Fruit fly (Drosophila melanogaster): ENCODE measurements around the gene CG32176.
A peak's percentile ranks its signal among the peaks of the same experiment; 100 is the strongest.

Gene CG32176

DNA sequence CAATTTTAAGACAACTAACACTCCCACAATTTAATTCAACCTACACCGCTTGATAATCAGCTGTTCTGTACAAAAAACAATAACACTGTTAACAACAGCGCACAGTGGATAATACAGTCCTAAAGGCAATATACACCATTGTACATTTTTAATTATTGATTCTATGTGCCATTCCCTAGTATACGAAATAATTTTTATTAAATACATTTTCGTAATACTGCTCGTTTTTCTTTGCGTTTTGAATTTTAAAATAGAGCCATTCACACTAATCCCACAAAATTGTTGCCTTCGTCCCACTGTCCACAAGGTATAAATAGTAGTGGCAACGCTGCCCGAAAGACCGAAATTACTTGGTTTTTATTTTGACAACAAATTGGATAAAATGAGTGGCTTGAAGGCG is at the start of gene CG32176, which contains the start of gene Coq4 (continued):
- TF ChIP-seq Lpt (GFP tag; optimal IDR thresholded peaks at IDR 0.05) = peak; percentile 96
- peak; percentile 89 for TF ChIP-seq CG6276 (GFP tag; optimal IDR thresholded peaks at IDR 0.05)
- TF ChIP-seq Sox102F (GFP tag; optimal IDR thresholded peaks at IDR 0.05) = peak; percentile 98
- peak; percentile 98 for TF ChIP-seq lz (GFP tag; optimal IDR thresholded peaks at IDR 0.05)
- peak; percentile 99 for TF ChIP-seq Hr39 (GFP tag; optimal IDR thresholded peaks at IDR 0.05)
- peak; percentile 97 for TF ChIP-seq CG6163 (GFP tag; IDR thresholded peaks at IDR 0.05)
- peak; percentile 93 for TF ChIP-seq dac (GFP tag; optimal IDR thresholded peaks at IDR 0.05)
- peak; percentile 96 for TF ChIP-seq CG7368 (GFP tag; optimal IDR thresholded peaks at IDR 0.05)

DNA sequence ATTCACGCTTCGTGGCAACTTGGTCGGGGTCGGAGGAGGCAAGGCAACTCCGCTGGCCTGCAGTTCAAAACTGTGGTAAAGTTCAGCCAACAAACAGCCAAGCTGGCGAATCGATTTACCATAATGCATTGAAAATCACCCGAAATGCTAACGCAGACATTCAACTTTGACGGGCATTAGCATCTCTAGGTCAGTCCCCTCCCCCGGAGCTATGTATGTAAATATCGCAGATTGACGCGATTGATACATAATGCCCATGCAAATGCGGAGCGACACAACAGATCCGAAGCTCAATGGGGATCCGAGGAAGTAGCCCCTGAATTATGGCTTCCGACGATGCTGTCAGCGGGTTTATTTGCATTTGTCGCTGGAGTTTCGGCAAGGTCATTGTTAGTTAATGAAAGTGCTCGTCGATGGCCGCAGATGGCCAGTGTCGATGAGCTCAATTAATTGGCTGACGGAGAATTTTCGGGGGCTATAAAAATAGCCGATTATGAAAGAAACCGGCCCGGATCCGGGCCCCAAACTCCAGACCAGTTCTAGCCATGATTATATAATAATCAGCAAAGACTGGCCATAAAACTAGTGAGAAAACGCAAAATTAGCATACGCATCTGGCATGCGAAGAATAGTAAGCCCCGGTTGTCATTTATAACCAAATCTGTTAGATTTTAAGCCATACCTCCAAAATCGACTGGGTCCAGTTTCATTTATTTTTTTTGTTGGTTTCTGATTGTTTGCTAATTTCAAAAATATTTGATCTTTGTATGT is 46.9 kb upstream of the CG32176 start:
- TF ChIP-seq Hr38 (GFP tag; optimal IDR thresholded peaks at IDR 0.05) = no peak
- no peak for TF ChIP-seq CG6854 (GFP tag; optimal IDR thresholded peaks at IDR 0.05)
- no peak for TF ChIP-seq achi (GFP tag; optimal IDR thresholded peaks at IDR 0.05)

DNA sequence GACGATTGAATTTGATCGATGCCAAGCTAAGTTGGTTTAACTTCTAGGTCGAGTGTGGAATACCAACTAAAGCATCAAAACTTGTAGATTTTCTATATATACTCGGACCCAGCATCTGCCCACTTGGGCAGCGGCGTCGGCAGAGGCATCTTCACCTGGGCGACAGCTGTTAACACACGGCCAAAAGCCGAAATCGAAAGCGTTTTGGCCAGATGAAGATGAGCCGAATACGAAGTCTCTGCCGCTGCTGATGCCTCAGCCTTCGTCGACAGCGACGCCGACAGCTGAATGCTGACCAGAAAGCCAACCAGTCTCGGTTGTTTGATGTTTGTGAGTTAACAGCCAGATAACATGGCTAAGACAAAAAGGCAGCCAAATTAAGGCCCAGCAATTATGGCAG is 44.8 kb upstream of the CG32176 start, which contains the start of gene CG13731:
TSS of gene CG13731 (minus strand) at position 62 of the 400 bp plus-strand sequence.
- TF ChIP-seq vri (GFP tag; optimal IDR thresholded peaks at IDR 0.05) (no peak), Eip93F (GFP tag; optimal IDR thresholded peaks at IDR 0.05) (no peak), CG6808 (GFP tag; optimal IDR thresholded peaks at IDR 0.05) (no peak), CG3919 (GFP tag; optimal IDR thresholded peaks at IDR 0.05) (no peak), fd59A (GFP tag; optimal IDR thresholded peaks at IDR 0.05) (no peak), svp (GFP tag) (no peak), CG32006 (GFP tag; optimal IDR thresholded peaks at IDR 0.05) (no peak), eg (GFP tag; IDR thresholded peaks at IDR 0.05) (no peak), Blimp-1 (GFP tag; optimal IDR thresholded peaks at IDR 0.05) (no peak), Sox14 (GFP tag; optimal IDR thresholded peaks at IDR 0.05) (no peak)

DNA sequence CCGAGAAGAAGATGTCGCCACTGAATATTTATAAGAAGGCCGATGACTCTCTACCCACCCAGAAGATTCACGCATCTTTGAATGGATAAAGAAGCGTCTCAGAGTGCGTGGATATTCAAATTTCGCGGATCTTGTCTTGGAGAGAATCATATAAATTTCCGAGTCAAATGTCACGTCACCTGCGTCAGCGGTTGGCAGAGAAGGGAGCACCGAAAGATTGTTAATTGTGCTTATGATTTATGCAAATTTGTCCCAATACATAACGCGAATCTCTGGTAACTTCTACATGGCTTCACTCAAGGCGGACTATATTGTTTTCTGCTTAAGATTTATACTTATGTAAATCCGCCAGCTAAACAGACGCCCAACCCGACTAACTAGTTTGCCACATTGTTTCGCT is 42.5 kb upstream of the CG32176 start:
- no peak for TF ChIP-seq dac (GFP tag; optimal IDR thresholded peaks at IDR 0.05)

DNA sequence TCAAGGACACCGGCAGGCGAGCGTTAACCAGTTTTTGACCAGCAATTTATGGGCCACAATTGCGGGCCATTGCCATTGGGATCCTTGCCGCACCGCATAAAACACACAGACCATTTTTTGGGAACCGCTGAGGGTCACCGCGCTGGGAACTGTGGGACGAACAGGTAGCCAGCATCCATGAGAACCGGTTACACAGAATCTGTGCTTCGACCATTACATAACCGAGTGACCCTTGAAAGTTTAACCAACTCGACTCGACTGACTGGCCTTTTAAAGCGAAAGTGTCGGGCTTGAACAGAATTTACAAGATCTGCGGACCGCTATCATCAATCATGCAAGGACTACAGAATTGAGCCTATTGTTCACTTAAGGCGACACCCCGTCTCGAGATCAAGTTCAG is 41.3 kb upstream of the CG32176 start:
- peak; percentile 27 for TF ChIP-seq svp (GFP tag)
- TF ChIP-seq Blimp-1 (GFP tag; optimal IDR thresholded peaks at IDR 0.05) = peak; percentile 70
- TF ChIP-seq vri (GFP tag; optimal IDR thresholded peaks at IDR 0.05) = peak; percentile 87
- TF ChIP-seq Lpt (GFP tag; optimal IDR thresholded peaks at IDR 0.05) = no peak
- TF ChIP-seq Eip78C (GFP tag) = peak; percentile 23

DNA sequence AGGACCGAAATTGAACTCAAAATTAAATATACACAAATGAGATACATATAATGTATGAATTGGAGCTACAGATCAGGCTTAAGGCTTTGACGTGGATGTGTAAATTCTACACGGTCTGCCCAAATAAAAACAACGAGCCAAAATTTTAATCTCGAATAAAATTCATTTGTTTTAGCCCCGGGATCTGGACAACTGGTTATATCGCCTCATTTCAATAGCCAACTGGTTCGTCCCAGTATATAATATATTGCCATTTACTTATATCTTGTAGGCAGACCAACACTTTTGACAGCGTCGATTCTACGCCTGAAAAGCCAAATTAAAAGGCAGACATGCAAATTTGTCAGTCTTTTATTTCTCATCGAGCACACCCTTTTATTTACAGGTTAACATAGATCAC is 40.6 kb upstream of the CG32176 start:
- TF ChIP-seq Eip78C (GFP tag) (peak; percentile 6), Met (GFP tag; optimal IDR thresholded peaks at IDR 0.05) (no peak)

DNA sequence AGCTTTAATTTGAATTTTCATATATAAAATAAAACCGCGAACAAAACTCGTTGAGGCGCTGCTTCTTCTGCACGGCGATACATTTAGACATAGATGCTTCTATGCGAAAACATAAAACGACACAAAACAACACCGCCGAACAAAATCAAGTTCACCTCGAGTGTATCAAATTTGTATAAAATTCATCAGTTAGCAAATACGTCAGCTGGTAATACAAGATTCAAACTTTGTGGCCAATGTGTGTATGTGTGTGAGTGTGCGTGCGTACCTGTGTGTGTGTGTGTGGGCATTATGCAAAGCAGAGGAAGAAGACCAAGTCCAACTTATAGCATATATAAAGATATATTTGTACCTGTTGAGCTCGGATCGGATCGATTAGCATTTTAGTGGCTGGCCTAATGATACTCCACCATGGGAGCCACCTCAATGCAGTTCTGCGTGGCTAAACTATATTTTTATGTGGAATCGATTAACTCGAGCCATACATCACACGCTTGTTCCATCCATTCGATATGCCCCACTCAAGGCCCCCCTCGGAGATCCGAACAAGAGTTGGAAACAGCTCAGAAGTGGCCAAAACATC is 39.1 kb upstream of the CG32176 start:
- no peak for TF ChIP-seq CG10631 (GFP tag; optimal IDR thresholded peaks at IDR 0.05)

DNA sequence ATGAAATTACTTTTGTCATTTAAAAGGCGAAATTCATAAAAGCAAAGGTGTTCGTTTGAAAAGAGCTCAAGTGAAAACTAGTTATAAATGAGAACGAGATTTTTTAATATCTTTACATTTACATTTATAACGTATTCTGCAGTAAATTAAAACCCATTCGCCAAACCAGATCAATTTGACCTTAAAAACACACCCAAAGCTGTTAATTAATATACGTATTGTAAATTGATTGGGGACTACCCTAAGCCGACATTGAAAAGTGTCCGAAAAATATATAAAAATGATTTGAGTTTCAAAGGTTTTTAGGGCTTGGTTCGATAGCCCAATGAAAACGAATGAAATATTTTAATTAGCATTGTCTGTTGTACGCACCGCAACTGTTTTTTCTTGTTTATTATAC is 34.7 kb upstream of the CG32176 start:
- TF ChIP-seq dsx (GFP tag; optimal IDR thresholded peaks at IDR 0.05; ENCODE audit: poor library complexity, severe bottlenecking) = no peak
- TF ChIP-seq vri (GFP tag; optimal IDR thresholded peaks at IDR 0.05) = no peak
- no peak for TF ChIP-seq fkh (GFP tag; optimal IDR thresholded peaks at IDR 0.05)
- no peak for TF ChIP-seq CG7368 (GFP tag; optimal IDR thresholded peaks at IDR 0.05)
- TF ChIP-seq Gug (GFP tag; IDR thresholded peaks at IDR 0.05) = no peak
- no peak for TF ChIP-seq svp (GFP tag)
- TF ChIP-seq ss (GFP tag; optimal IDR thresholded peaks at IDR 0.05) = no peak
- no peak for TF ChIP-seq CG6792 (GFP tag; optimal IDR thresholded peaks at IDR 0.05)
- no peak for TF ChIP-seq acj6 (GFP tag; optimal IDR thresholded peaks at IDR 0.05)
- no peak for TF ChIP-seq Sox14 (GFP tag; optimal IDR thresholded peaks at IDR 0.05)
- no peak for TF ChIP-seq CG6163 (GFP tag; IDR thresholded peaks at IDR 0.05)
- TF ChIP-seq Met (GFP tag; optimal IDR thresholded peaks at IDR 0.05) = no peak
- no peak for TF ChIP-seq CG16779 (tag; optimal IDR thresholded peaks at IDR 0.05)
- TF ChIP-seq Lpt (GFP tag; optimal IDR thresholded peaks at IDR 0.05) = no peak
- no peak for TF ChIP-seq CG11762 (GFP tag; optimal IDR thresholded peaks at IDR 0.05; ENCODE audit: insufficient read depth)
- no peak for TF ChIP-seq Smox (GFP tag; optimal IDR thresholded peaks at IDR 0.05)
- TF ChIP-seq eg (GFP tag; IDR thresholded peaks at IDR 0.05) = no peak
- TF ChIP-seq achi (GFP tag; optimal IDR thresholded peaks at IDR 0.05) = no peak
- TF ChIP-seq CG8319 (GFP tag; optimal IDR thresholded peaks at IDR 0.05) = no peak
- TF ChIP-seq lz (GFP tag; optimal IDR thresholded peaks at IDR 0.05) = no peak
